Worm (Caenorhabditis elegans) whole organism, L2 larva: ENCODE results near the gene dhhc-13.
A peak's percentile ranks its signal among the peaks of the same experiment; 100 is the strongest.

Experiments used
- C34F6.9 ChIP-seq: fragments of 150-350 bp; optimal IDR thresholded peaks from 2 replicates; lab custom pipeline; 2014; ENCODE audit warnings: missing biosample characterization, missing genetic modification characterization
- F13H6.1 ChIP-seq: sonication (generic microtip); optimal IDR thresholded peaks from 2 replicates; lab custom pipeline; 2016; ENCODE audit warnings: missing genetic modification characterization, missing compliant biosample characterization
- ZK546.5 ChIP-seq: sonication (generic microtip); optimal IDR thresholded peaks from 2 replicates; lab custom pipeline; 2017; ENCODE audit warnings: missing biosample characterization, missing genetic modification characterization
- alr-1 ChIP-seq: fragments of 150-350 bp; optimal IDR thresholded peaks from 2 replicates; lab custom pipeline; 2014; ENCODE audit warnings: missing biosample characterization, missing genetic modification characterization
- ama-1 ChIP-seq: fragments of 150-350 bp; optimal IDR thresholded peaks from 2 replicates; lab custom pipeline; 2018; ENCODE audit warnings: inconsistent platforms
- ceh-16 ChIP-seq: fragments of 150-350 bp; optimal IDR thresholded peaks from 2 replicates; lab custom pipeline; 2014; ENCODE audit warnings: missing biosample characterization, missing genetic modification characterization
- ceh-82 ChIP-seq: fragments of 150-350 bp; optimal IDR thresholded peaks from 2 replicates; lab custom pipeline; 2014; ENCODE audit warnings: missing biosample characterization, missing genetic modification characterization
- crh-2 ChIP-seq: sonication (generic microtip); optimal IDR thresholded peaks from 2 replicates; lab custom pipeline; 2017; ENCODE audit warnings: missing biosample characterization, missing genetic modification characterization
- egl-27 ChIP-seq: sonication (generic microtip); optimal IDR thresholded peaks from 3 replicates; lab custom pipeline; 2017; ENCODE audit warnings: missing biosample characterization, missing genetic modification reagents, missing genetic modification characterization
- elt-3 ChIP-seq: sonication (generic microtip); optimal IDR thresholded peaks from 2 replicates; lab custom pipeline; 2017; ENCODE audit warnings: missing biosample characterization, missing genetic modification characterization
- gmeb-1 ChIP-seq: fragments of 150-350 bp; optimal IDR thresholded peaks from 2 replicates; lab custom pipeline; 2014; ENCODE audit warnings: missing biosample characterization, missing genetic modification characterization
- lin-13 ChIP-seq: fragments of 150-350 bp; optimal IDR thresholded peaks from 2 replicates; lab custom pipeline; 2014; ENCODE audit warnings: missing biosample characterization, missing genetic modification reagents, missing genetic modification characterization
- lin-39 ChIP-seq: fragments of 150-350 bp; optimal IDR thresholded peaks from 2 replicates; lab custom pipeline; 2014; ENCODE audit warnings: missing biosample characterization, missing genetic modification reagents, missing genetic modification characterization
- lsy-2 ChIP-seq, 2 experiments: fragments of 150-350 bp in 1 of 2; sonication (generic microtip) in 1 of 2; optimal IDR thresholded peaks; 2 replicates each; lab custom pipeline; 2014 to 2017; ENCODE audit warnings: missing biosample characterization in 2 of 2, missing genetic modification characterization in 2 of 2
- mab-5 ChIP-seq: fragments of 150-350 bp; optimal IDR thresholded peaks from 2 replicates; lab custom pipeline; 2014; ENCODE audit warnings: missing biosample characterization, missing genetic modification characterization
- mbf-1 ChIP-seq: sonication (generic microtip); optimal IDR thresholded peaks from 2 replicates; lab custom pipeline; 2017; ENCODE audit warnings: missing biosample characterization, missing genetic modification characterization
- mdl-1 ChIP-seq, 2 experiments: fragments of 150-350 bp in 1 of 2; sonication (generic microtip) in 1 of 2; optimal IDR thresholded peaks; 2 replicates each; lab custom pipeline; 2017; ENCODE audit warnings: missing biosample characterization in 2 of 2, missing genetic modification characterization in 2 of 2
- nhr-11 ChIP-seq: fragments of 150-350 bp; optimal IDR thresholded peaks from 2 replicates; lab custom pipeline; 2014; ENCODE audit warnings: missing biosample characterization, missing genetic modification characterization
- nhr-12 ChIP-seq: fragments of 150-350 bp; optimal IDR thresholded peaks from 2 replicates; lab custom pipeline; 2014; ENCODE audit warnings: missing biosample characterization, missing genetic modification characterization
- nhr-129 ChIP-seq: fragments of 150-350 bp; optimal IDR thresholded peaks from 2 replicates; lab custom pipeline; 2014; ENCODE audit warnings: missing biosample characterization, missing genetic modification characterization
- nhr-21 ChIP-seq: fragments of 150-350 bp; optimal IDR thresholded peaks from 2 replicates; lab custom pipeline; 2014; ENCODE audit warnings: missing biosample characterization, missing genetic modification characterization
- nhr-23 ChIP-seq: fragments of 150-350 bp; optimal IDR thresholded peaks from 2 replicates; lab custom pipeline; 2014; ENCODE audit warnings: missing biosample characterization, missing genetic modification reagents, missing genetic modification characterization
- nhr-6 ChIP-seq: fragments of 150-350 bp; optimal IDR thresholded peaks from 2 replicates; lab custom pipeline; 2014; ENCODE audit warnings: missing biosample characterization, missing genetic modification characterization
- peb-1 ChIP-seq: fragments of 150-350 bp; optimal IDR thresholded peaks from 2 replicates; lab custom pipeline; 2014; ENCODE audit warnings: missing biosample characterization, missing genetic modification characterization
- sem-4 ChIP-seq: fragments of 150-350 bp; optimal IDR thresholded peaks from 2 replicates; lab custom pipeline; 2014; ENCODE audit warnings: missing biosample characterization, missing genetic modification reagents, missing genetic modification characterization
- skn-1 ChIP-seq: sonication (generic microtip); optimal IDR thresholded peaks from 2 replicates; lab custom pipeline; 2017; ENCODE audit warnings: missing biosample characterization, missing genetic modification characterization
- sma-3 ChIP-seq: sonication (generic microtip); optimal IDR thresholded peaks from 2 replicates; lab custom pipeline; 2016; ENCODE audit warnings: missing genetic modification reagents, missing genetic modification characterization, missing compliant biosample characterization
- sma-9 ChIP-seq, 2 experiments: fragments of 150-350 bp in 1 of 2; sonication (generic microtip) in 1 of 2; optimal IDR thresholded peaks; 2 replicates each; lab custom pipeline; 2014 to 2016; ENCODE audit warnings: missing genetic modification characterization in 2 of 2, mild to moderate bottlenecking in 1 of 2, missing biosample characterization in 1 of 2, missing compliant biosample characterization in 1 of 2, missing genetic modification reagents in 1 of 2, moderate library complexity in 1 of 2
- unc-39 ChIP-seq: fragments of 150-350 bp; optimal IDR thresholded peaks from 2 replicates; lab custom pipeline; 2014; ENCODE audit warnings: missing biosample characterization, missing genetic modification characterization
- unc-55 ChIP-seq: fragments of 150-350 bp; sonication (generic microtip); optimal IDR thresholded peaks from 3 replicates; lab custom pipeline; 2014; ENCODE audit warnings: missing biosample characterization, missing genetic modification reagents, missing genetic modification characterization
- unc-62 ChIP-seq: fragments of 150-350 bp; optimal IDR thresholded peaks from 2 replicates; lab custom pipeline; 2014; ENCODE audit warnings: missing biosample characterization, missing genetic modification reagents, missing genetic modification characterization
- zag-1 ChIP-seq: fragments of 150-350 bp; optimal IDR thresholded peaks from 2 replicates; lab custom pipeline; 2014; ENCODE audit warnings: missing biosample characterization, missing genetic modification characterization
- ztf-1 ChIP-seq: fragments of 200-800 bp; sonication (Bioruptor generic); conservative IDR thresholded peaks from 2 replicates; pipeline ENCODE4 v1.3.6; 2022; ENCODE audit warnings: missing genetic modification characterization, missing compliant biosample characterization
- ztf-11 ChIP-seq: sonication (generic microtip); optimal IDR thresholded peaks from 2 replicates; lab custom pipeline; 2017; ENCODE audit warnings: missing biosample characterization, missing genetic modification characterization

dhhc-13 gene

DNA sequence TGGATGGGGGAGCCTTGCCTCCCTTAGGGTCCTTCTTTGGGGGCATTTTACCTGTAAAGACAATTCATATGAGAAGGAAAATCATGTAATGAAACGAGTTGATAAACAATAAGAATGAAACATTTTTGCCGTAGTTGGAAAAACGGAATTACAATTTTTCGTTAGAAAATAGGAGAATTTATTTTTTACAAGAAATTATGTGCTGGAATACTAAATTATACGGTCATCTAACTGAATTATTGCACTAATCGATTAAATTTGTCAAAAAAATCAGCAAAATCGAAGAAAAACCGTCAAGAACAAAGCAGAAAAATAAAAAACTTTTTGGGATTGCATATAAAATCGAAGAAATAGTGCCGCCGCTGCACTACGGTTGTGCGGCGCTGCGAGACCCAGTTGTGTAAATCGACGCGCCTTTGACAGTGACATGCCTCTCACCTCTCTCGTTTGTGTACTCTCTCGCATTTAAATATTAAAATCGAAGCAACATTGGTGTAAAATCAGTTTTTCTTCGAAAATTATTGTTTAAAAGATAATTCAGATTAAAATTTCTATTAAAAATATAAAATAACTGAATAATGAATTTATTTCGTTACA is 30.5 kb downstream of the dhhc-13 start, which contains the start of gene rps-25 (continued):
- TF ChIP-seq F13H6.1 (tag; lab: Kevin White, UChicago) (peak; percentile 20), mbf-1 (tag; lab: Kevin White, UChicago) (no peak), ama-1 (lab: Kevin White, UChicago) (peak; percentile 20), nhr-6 (no peak)

DNA sequence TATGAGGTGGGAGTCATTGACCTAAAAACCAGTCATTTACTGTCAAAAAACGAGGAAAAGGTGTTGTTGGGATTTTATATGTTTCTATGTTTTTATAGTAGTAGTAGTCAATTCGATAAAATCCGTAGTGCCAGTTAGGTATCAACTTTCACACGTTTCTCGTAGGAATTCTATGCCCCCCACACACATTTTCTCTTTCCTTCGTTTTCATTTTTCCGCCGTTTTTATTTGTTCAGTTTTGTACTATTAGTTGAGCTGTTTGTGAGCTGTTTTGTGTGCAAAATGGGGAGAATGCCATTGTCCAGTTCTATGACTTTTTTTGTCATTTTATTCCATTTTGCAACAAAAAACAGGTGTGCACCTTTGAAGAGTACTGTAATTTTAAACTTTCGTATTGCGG is 31.6 kb downstream of the dhhc-13 start:
- TF ChIP-seq elt-3 (tag; lab: Kevin White, UChicago) (no peak), mab-5 (no peak), nhr-23 (no peak)

DNA sequence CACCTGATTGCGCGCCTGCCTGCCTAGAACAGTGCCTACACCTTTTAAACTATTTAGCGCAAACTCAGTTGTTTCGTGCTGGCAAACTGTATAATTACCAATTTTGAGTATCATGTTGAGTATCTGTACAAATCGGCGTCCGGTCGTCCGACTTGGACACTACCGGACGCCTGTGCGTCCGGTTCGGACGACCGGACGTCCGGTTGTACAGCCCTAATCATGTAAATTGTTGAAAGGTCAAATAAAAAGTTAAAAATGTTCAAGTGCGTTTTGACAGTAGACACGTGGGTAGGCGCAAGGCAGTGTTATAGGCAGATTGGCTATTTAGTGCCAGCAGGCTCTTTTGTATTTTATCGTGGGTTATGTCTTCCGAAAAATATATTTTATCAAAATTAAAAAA is 32.8 kb downstream of the dhhc-13 start:
- TF ChIP-seq nhr-12 (tag; lab: Kevin White, UChicago) (no peak), ama-1 (lab: Kevin White, UChicago) (no peak), alr-1 (tag; lab: Kevin White, UChicago) (no peak), ceh-82 (tag; lab: Kevin White, UChicago) (no peak), ceh-16 (tag; lab: Kevin White, UChicago) (no peak), mab-5 (no peak), peb-1 (tag; lab: Kevin White, UChicago) (no peak), unc-39 (tag; lab: Kevin White, UChicago) (no peak)
- TF ChIP-seq, all 48 proteins: peak for 0

DNA sequence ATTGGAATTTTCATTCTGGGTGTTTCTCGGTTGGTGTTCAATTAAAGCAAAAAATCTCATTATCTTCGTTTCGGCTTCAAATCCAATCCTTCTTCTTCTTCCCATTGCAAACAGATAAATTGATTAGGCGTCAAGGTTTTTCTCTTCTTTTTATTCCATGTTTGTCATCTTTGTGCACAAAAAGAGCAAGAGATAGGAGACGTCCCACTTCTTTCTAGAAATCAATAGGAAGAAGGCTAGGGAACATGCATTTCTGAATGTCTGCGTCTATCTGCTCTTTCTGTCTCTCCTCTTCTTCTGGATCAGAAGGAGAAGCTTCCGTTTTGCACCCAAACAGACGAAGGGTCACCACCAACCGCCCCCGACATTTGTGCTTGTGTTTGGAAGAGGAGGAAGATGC is 35.8 kb downstream of the dhhc-13 start:
- TF ChIP-seq unc-55 (GFP tag; lab: Kevin White, UChicago), result peak; percentile 89
- TF ChIP-seq F13H6.1 (tag; lab: Kevin White, UChicago), result peak; percentile 12
- no peak for TF ChIP-seq gmeb-1 (tag; lab: Kevin White, UChicago)
- TF ChIP-seq lsy-2 (tag; optimal IDR thresholded peaks at IDR 0.05; lab: Kevin White, UChicago), result peak in 1 of 2 experiments; percentile 72
- peak in 1 of 2 experiments; percentile 20 for TF ChIP-seq mdl-1 (tag; optimal IDR thresholded peaks at IDR 0.05; lab: Kevin White, UChicago)
- TF ChIP-seq zag-1 (tag; lab: Kevin White, UChicago), result peak; percentile 87
- no peak for TF ChIP-seq lin-39 (tag; lab: Kevin White, UChicago)
- no peak for TF ChIP-seq sma-3 (GFP tag; lab: Kevin White, UChicago)
- TF ChIP-seq unc-62, result no peak
- peak; percentile 50 for TF ChIP-seq sem-4 (tag; lab: Kevin White, UChicago)
- peak; percentile 61 for TF ChIP-seq nhr-129
- peak; percentile 43 for TF ChIP-seq sma-9 (GFP tag; optimal IDR thresholded peaks at IDR 0.05; lab: Kevin White, UChicago)
- TF ChIP-seq sma-9 (tag; optimal IDR thresholded peaks at IDR 0.05; lab: Kevin White, UChicago), result no peak
- peak; percentile 3 for TF ChIP-seq lin-13
- peak; percentile 54 for TF ChIP-seq mab-5
- TF ChIP-seq egl-27 (tag; lab: Kevin White, UChicago), result peak; percentile 26
- TF ChIP-seq crh-2, result peak; percentile 64
- no peak for TF ChIP-seq nhr-12 (tag; lab: Kevin White, UChicago)
- peak; percentile 81 for TF ChIP-seq C34F6.9 (tag; lab: Kevin White, UChicago)

DNA sequence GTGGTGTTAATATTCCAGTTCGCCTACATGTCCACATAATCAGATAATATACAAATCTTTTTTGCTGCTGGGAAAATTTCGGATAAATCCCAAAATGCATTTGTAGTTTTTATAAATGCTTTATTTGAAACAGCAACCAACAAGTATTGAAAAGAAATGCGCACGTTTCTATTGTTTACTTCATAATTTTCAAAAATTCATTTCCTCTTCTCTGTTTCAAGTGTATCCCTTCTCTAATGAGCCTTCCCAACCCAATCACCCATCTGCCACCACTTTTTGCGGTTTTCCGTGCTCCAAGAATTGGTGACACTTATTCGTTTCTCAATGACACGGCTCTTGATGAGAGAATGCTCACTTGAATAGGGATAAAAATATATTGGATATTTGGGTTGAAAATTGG is 37.6 kb downstream of the dhhc-13 start:
- TF ChIP-seq nhr-11 (tag; lab: Kevin White, UChicago) (no peak), skn-1 (no peak), ztf-11 (tag; lab: Kevin White, UChicago) (no peak), sma-9 (GFP tag; optimal IDR thresholded peaks at IDR 0.05; lab: Kevin White, UChicago) (no peak), sma-9 (tag; optimal IDR thresholded peaks at IDR 0.05; lab: Kevin White, UChicago) (no peak), nhr-23 (no peak), F13H6.1 (tag; lab: Kevin White, UChicago) (no peak), ztf-1 (GFP tag; lab: Robert Waterston, UW) (no peak), nhr-21 (no peak), ceh-82 (tag; lab: Kevin White, UChicago) (no peak), nhr-129 (no peak), gmeb-1 (tag; lab: Kevin White, UChicago) (no peak), unc-39 (tag; lab: Kevin White, UChicago) (no peak), lin-39 (tag; lab: Kevin White, UChicago) (no peak), lin-13 (no peak), ZK546.5 (tag; lab: Kevin White, UChicago) (no peak)
